Worm (Caenorhabditis elegans): ENCODE measurements around the gene C06E4.6.

C06E4.6 gene

DNA sequence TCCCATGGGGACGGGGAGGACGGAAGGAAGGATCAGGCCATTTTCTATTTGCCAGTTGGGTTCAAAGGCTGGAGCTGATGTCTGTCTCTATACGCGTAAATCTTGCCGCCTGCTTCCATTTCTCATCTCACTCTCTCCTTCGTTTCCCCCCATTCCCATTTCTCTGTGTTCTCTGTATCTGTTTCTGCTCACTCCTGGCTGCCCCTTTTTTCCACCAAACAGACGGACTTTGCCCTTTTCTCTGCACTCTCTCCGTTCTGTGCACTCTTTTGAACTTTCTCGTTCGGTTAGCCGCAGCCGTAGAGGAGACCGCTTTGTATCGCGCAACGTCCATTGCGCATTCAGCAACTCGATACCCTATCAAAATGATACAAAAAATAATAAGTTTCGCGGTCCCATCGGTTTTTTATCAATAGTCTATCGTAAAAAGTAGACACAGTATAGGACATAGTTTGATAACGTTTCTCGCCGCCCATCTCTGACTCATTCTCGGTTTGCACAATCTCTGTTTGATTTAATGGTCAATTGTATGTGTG, 22.7 kb downstream of the C06E4.6 start (continued):
- peak; percentile 48 for TF ChIP-seq egl-13 (tag; optimal IDR thresholded peaks at IDR 0.05)

DNA sequence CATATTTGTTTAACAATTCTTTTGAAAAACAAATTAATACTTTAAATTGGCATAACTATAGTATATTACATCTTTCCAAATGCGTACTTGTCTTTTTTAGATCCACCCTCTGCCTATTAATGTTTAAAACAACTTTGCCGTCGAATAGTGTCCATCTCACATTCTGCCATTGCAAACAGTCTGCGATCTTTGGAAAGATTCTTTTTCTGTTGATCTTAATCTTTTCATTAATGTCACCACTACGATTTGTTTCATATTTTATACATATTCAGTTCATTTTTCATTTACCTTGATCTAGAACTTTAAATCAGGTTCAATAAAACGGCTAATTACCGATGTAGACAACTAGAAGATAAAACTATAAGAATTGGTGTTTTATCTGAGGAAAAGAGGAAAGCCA, 23.5 kb downstream of the C06E4.6 start:
- TF ChIP-seq ceh-82 (tag; optimal IDR thresholded peaks at IDR 0.05) (no peak), rnt-1 (tag; optimal IDR thresholded peaks at IDR 0.05) (no peak), lin-35 (GFP tag; optimal IDR thresholded peaks at IDR 0.05) (no peak), lin-14 (GFP tag; optimal IDR thresholded peaks at IDR 0.05) (no peak), nhr-85 (tag) (peak; percentile 16), unc-62 (GFP tag; optimal IDR thresholded peaks at IDR 0.05) (no peak), ztf-11 (tag; optimal IDR thresholded peaks at IDR 0.05) (no peak)

DNA sequence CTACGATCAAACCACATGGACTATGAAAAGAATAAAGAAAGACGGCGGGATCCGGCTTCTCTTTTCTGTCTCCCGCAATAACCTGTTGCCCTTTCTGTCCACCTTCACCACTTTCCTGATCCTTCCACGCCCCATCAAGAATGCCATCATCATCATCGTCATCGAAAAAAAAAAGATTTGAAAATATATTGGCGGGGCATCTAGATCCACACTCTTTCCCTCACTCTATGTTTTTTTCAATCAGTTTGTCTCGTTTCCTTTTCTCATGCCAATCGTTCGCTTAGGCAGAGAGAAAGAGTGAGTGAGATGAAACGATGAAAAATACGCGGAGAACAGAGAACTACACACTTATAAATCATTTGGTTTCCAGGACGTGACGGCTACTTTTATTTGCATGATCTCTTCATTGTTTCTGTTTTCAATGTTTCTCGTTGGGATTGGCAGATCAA, 24.5 kb downstream of the C06E4.6 start:
- peak; percentile 59 for TF ChIP-seq lin-14 (GFP tag; optimal IDR thresholded peaks at IDR 0.05)
- peak; percentile 81 for TF ChIP-seq blmp-1 (tag; optimal IDR thresholded peaks at IDR 0.05)
- TF ChIP-seq lin-15B (tag; optimal IDR thresholded peaks at IDR 0.05) = no peak
- TF ChIP-seq efl-3 (GFP tag; optimal IDR thresholded peaks at IDR 0.05) = no peak
- TF ChIP-seq lin-39 (tag; optimal IDR thresholded peaks at IDR 0.05) = no peak
- TF ChIP-seq lsy-2 (tag; optimal IDR thresholded peaks at IDR 0.05) = peak in 1 of 2 experiments; percentile 15
- TF ChIP-seq nhr-85 (tag) = peak; percentile 68
- peak; percentile 29 for TF ChIP-seq mep-1 (tag; optimal IDR thresholded peaks at IDR 0.05)
- TF ChIP-seq elt-3 (tag; optimal IDR thresholded peaks at IDR 0.05) = peak in 2 of 6 experiments; percentile 3 to 7
- TF ChIP-seq lin-13 (GFP tag; optimal IDR thresholded peaks at IDR 0.05) = no peak
- TF ChIP-seq nhr-71 (tag; optimal IDR thresholded peaks at IDR 0.05) = peak; percentile 32
- TF ChIP-seq dpl-1 (GFP tag; optimal IDR thresholded peaks at IDR 0.05) = no peak
- TF ChIP-seq nhr-11 (tag; optimal IDR thresholded peaks at IDR 0.05) = no peak
- no peak for TF ChIP-seq xbp-1 (tag; optimal IDR thresholded peaks at IDR 0.05)
- no peak for TF ChIP-seq nhr-84 (tag; optimal IDR thresholded peaks at IDR 0.05)
- peak; percentile 17 for TF ChIP-seq nhr-20 (tag; optimal IDR thresholded peaks at IDR 0.05)
- no peak for TF ChIP-seq mab-9 (GFP tag; IDR thresholded peaks at IDR 0.05)
- peak; percentile 57 for TF ChIP-seq pag-3 (tag; optimal IDR thresholded peaks at IDR 0.05; ENCODE audit: borderline replicate concordance, insufficient read depth)
- TF ChIP-seq sptf-1 (tag; optimal IDR thresholded peaks at IDR 0.05) = no peak
- peak; percentile 28 for TF ChIP-seq rnt-1 (tag; optimal IDR thresholded peaks at IDR 0.05)
- TF ChIP-seq fos-1 (tag; optimal IDR thresholded peaks at IDR 0.05) = no peak
- no peak for TF ChIP-seq ceh-8 (GFP tag; optimal IDR thresholded peaks at IDR 0.05)
- TF ChIP-seq snu-23 (GFP tag; optimal IDR thresholded peaks at IDR 0.05) = peak; percentile 34

DNA sequence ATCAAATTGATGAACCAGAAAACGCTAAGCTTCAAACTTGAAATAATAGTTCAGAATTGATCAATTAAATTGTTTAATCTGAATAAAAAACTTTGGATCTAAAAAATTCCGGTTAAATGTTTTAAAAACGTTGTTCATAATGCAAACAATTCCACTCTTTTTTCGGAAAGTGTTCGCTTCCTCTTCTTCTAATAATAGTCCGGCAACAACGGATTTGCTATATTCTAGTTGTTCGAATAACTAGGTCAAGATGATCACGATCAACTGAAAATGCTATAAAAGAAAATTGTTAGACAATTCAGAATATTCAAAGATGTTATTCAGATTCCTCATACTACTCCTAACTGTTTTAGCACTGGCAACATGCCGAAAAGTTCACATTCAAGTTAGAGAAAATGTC, 27.2 kb downstream of the C06E4.6 start, which contains the start of gene D2024.4:
Gene D2024.4, plus strand, starts transcription at position 301 of the 400 bp plus-strand sequence.
- TF ChIP-seq zip-4 (GFP tag; optimal IDR thresholded peaks at IDR 0.05) (no peak), mab-9 (GFP tag; IDR thresholded peaks at IDR 0.05) (no peak), fos-1 (tag; optimal IDR thresholded peaks at IDR 0.05) (no peak), efl-1 (optimal IDR thresholded peaks at IDR 0.05) (no peak), efl-1 (GFP tag; optimal IDR thresholded peaks at IDR 0.05 in 1 of 2) (peak in 1 of 2 experiments; percentile 61), blmp-1 (tag; optimal IDR thresholded peaks at IDR 0.05) (no peak)

DNA sequence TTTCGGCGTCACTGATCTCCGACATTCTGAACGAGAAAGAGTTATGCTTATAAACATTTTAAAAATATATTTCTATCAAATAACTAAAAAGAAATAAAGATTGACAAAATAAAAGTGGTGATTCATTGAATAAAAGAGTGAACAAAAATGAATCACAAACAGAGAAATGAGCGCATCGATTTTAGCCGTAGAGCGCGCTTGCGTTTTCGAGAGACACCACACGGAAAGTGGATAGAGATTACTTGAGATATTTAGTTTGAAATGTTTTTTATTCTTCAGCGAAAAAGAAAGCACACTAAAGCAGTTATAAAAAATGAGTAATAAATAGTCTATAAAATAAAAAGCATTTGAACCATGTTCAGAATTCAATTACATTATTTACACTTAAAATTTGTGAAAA, 27.9 kb downstream of the C06E4.6 start, which contains the start of gene cap-1:
Gene cap-1, minus strand, starts transcription at position 26 of the 400 bp plus-strand sequence.
- TF ChIP-seq tlp-1 (tag; optimal IDR thresholded peaks at IDR 0.05) (no peak), nhr-237 (tag; optimal IDR thresholded peaks at IDR 0.05) (peak; percentile 13), pag-3 (tag; optimal IDR thresholded peaks at IDR 0.05; ENCODE audit: borderline replicate concordance, insufficient read depth) (no peak), nhr-90 (tag; optimal IDR thresholded peaks at IDR 0.05; ENCODE audit: poor library complexity) (peak; percentile 31), fos-1 (tag; optimal IDR thresholded peaks at IDR 0.05) (peak; percentile 58), snpc-4 (tag; optimal IDR thresholded peaks at IDR 0.05) (peak; percentile 46), hpl-2 (GFP tag; optimal IDR thresholded peaks at IDR 0.05) (no peak), dsc-1 (tag; optimal IDR thresholded peaks at IDR 0.05) (peak; percentile 39), mdl-1 (tag; optimal IDR thresholded peaks at IDR 0.05) (peak in 1 of 2 experiments; percentile 40), ceh-82 (tag; optimal IDR thresholded peaks at IDR 0.05) (peak; percentile 36 to 85 (median 67)), unc-86 (tag; optimal IDR thresholded peaks at IDR 0.05) (peak; percentile 25), C16A3.4 (tag; optimal IDR thresholded peaks at IDR 0.05) (peak; percentile 82), zag-1 (tag; optimal IDR thresholded peaks at IDR 0.05) (no peak), fkh-10 (GFP tag; optimal IDR thresholded peaks at IDR 0.05) (peak; percentile 39), ets-5 (GFP tag; IDR thresholded peaks at IDR 0.05) (no peak), swsn-7 (tag; optimal IDR thresholded peaks at IDR 0.05) (peak; percentile 61), zip-4 (GFP tag; optimal IDR thresholded peaks at IDR 0.05) (no peak), dpl-1 (GFP tag; optimal IDR thresholded peaks at IDR 0.05) (peak; percentile 51 to 69 (median 57)), aly-2 (tag; optimal IDR thresholded peaks at IDR 0.05) (no peak), mep-1 (tag; optimal IDR thresholded peaks at IDR 0.05) (peak; percentile 89)
